Fruit fly (Drosophila melanogaster) whole organism, embryonic: ENCODE measurements around the gene ATPsynG.

ENCODE experiments used
- Adf1 ChIP-seq: fragments of 200-800 bp; sonication (Bioruptor generic); IDR thresholded peaks from 2 replicates; pipeline ENCODE4 v1.3.6; 2022; ENCODE audit warnings: missing biosample characterization, missing genetic modification characterization
- Bgb ChIP-seq: fragments of 200-800 bp; sonication (Bioruptor generic); IDR thresholded peaks from 2 replicates; pipeline ENCODE4 v1.3.6; 2022; ENCODE audit warnings: missing biosample characterization, missing genetic modification characterization; ENCODE audit not compliant: partially characterized antibody
- CG10979 ChIP-seq: fragments of 200-800 bp; sonication (Bioruptor generic); optimal IDR thresholded peaks from 2 replicates; lab custom pipeline; 2018; ENCODE audit warnings: missing biosample characterization, mild to moderate bottlenecking, missing genetic modification characterization, moderate library complexity
- CG14710 ChIP-seq: fragments of 200-800 bp; sonication (Bioruptor generic); optimal IDR thresholded peaks from 3 replicates; lab custom pipeline; 2019; ENCODE audit warnings: missing biosample characterization, mild to moderate bottlenecking, missing genetic modification characterization, moderate library complexity
- CG17829 ChIP-seq: fragments of 200-800 bp; optimal IDR thresholded peaks from 2 replicates; lab custom pipeline; 2019; ENCODE audit warnings: missing biosample characterization, mild to moderate bottlenecking, missing genetic modification characterization, moderate library complexity
- CG2129 ChIP-seq: fragments of 200-800 bp; sonication (Bioruptor generic); IDR thresholded peaks from 2 replicates; pipeline ENCODE4 v1.3.6; 2022; ENCODE audit warnings: missing biosample characterization, missing genetic modification characterization; ENCODE audit not compliant: partially characterized antibody
- CG2889 ChIP-seq: fragments of 200-800 bp; sonication (Bioruptor generic); IDR thresholded peaks from 3 replicates; pipeline ENCODE4 v1.3.6; 2022; ENCODE audit warnings: missing biosample characterization, missing genetic modification characterization
- CG34376 ChIP-seq: fragments of 200-800 bp; sonication (Bioruptor generic); optimal IDR thresholded peaks from 2 replicates; lab custom pipeline; 2018; ENCODE audit warnings: missing biosample characterization, mild to moderate bottlenecking, missing genetic modification characterization
- CG34422 ChIP-seq: fragments of 200-800 bp; sonication (Bioruptor generic); IDR thresholded peaks from 3 replicates; pipeline ENCODE4 v1.3.6; 2022; ENCODE audit warnings: missing biosample characterization, missing genetic modification characterization
- CG4730 ChIP-seq: fragments of 200-800 bp; sonication (Bioruptor generic); IDR thresholded peaks from 2 replicates; pipeline ENCODE4 v1.3.6; 2022; ENCODE audit warnings: missing biosample characterization, missing genetic modification characterization
- CG5245 ChIP-seq: fragments of 200-800 bp; sonication (Bioruptor generic); optimal IDR thresholded peaks from 3 replicates; lab custom pipeline; 2016; ENCODE audit warnings: missing biosample characterization, missing genetic modification characterization
- CG6683 ChIP-seq: fragments of 200-800 bp; sonication (Bioruptor generic); optimal IDR thresholded peaks from 2 replicates; lab custom pipeline; 2017; ENCODE audit warnings: missing biosample characterization, mild to moderate bottlenecking, missing genetic modification characterization, missing genetic modification reagents
- CG6765 ChIP-seq: fragments of 200-800 bp; sonication (Bioruptor generic); optimal IDR thresholded peaks from 3 replicates; lab custom pipeline; 2017; ENCODE audit warnings: missing biosample characterization, mild to moderate bottlenecking, missing genetic modification characterization
- Camta ChIP-seq: fragments of 200-800 bp; sonication (Bioruptor generic); optimal IDR thresholded peaks from 2 replicates; lab custom pipeline; 2016; ENCODE audit warnings: missing biosample characterization, missing genetic modification characterization
- CkIIα-i1 ChIP-seq: fragments of 200-800 bp; sonication (Bioruptor generic); IDR thresholded peaks from 2 replicates; pipeline ENCODE4 v1.3.6; 2022; ENCODE audit warnings: missing biosample characterization, missing genetic modification characterization
- D ChIP-seq, 2 experiments: fragments of 200-800 bp in 1 of 2; fragments of >200 bp in 1 of 2; sonication (Bioruptor generic) in 1 of 2; optimal IDR thresholded peaks; 2 replicates in 1 of 2; 3 replicates in 1 of 2; lab custom pipeline; 2017; ENCODE audit warnings: mild to moderate bottlenecking in 1 of 2, missing biosample characterization in 1 of 2, missing genetic modification characterization in 1 of 2, missing genetic modification reagents in 1 of 2
- Dll ChIP-seq: fragments of 200-800 bp; sonication (Bioruptor generic); IDR thresholded peaks from 4 replicates; pipeline ENCODE4 v1.3.6; 2022; ENCODE audit warnings: missing biosample characterization, missing genetic modification characterization; ENCODE audit not compliant: partially characterized antibody
- Doc2 ChIP-seq: fragments of 200-800 bp; sonication (Bioruptor generic); IDR thresholded peaks from 2 replicates; pipeline ENCODE4 v1.3.6; 2022; ENCODE audit warnings: missing biosample characterization, missing genetic modification characterization
- Fer2 ChIP-seq: fragments of 200-800 bp; sonication (Bioruptor generic); optimal IDR thresholded peaks from 2 replicates; lab custom pipeline; 2018; ENCODE audit warnings: missing biosample characterization, mild to moderate bottlenecking, missing genetic modification characterization, moderate library complexity
- HLH4C ChIP-seq: fragments of 200-800 bp; sonication (Bioruptor generic); IDR thresholded peaks from 3 replicates; pipeline ENCODE4 v1.3.6; 2022; ENCODE audit warnings: missing biosample characterization, missing genetic modification characterization; ENCODE audit not compliant: partially characterized antibody
- HLH54F ChIP-seq: fragments of 200-800 bp; sonication (Bioruptor generic); optimal IDR thresholded peaks from 3 replicates; lab custom pipeline; 2016; ENCODE audit warnings: missing biosample characterization, missing genetic modification characterization
- HmgZ ChIP-seq: fragments of 200-800 bp; sonication (Bioruptor generic); optimal IDR thresholded peaks from 2 replicates; lab custom pipeline; 2018; ENCODE audit warnings: missing biosample characterization, mild to moderate bottlenecking, missing genetic modification characterization
- Hr78 ChIP-seq, 2 experiments: fragments of 200-800 bp in 1 of 2; fragments of >200 bp in 1 of 2; sonication (Bioruptor generic) in 1 of 2; optimal IDR thresholded peaks; 2 replicates each; lab custom pipeline; 2017 to 2019; ENCODE audit warnings: missing biosample characterization in 2 of 2, missing genetic modification characterization in 2 of 2, mild to moderate bottlenecking in 1 of 2, moderate library complexity in 1 of 2
- Lpt ChIP-seq: fragments of >200 bp; optimal IDR thresholded peaks from 2 replicates; lab custom pipeline; 2018; ENCODE audit warnings: missing biosample characterization, missing genetic modification characterization
- MESR4 ChIP-seq: fragments of 200-800 bp; sonication (Bioruptor generic); optimal IDR thresholded peaks from 2 replicates; lab custom pipeline; 2018; ENCODE audit warnings: missing biosample characterization, mild to moderate bottlenecking, missing genetic modification characterization, moderate library complexity
- Xrp1 ChIP-seq: fragments of 200-800 bp; sonication (Bioruptor generic); IDR thresholded peaks from 2 replicates; pipeline ENCODE4 v1.3.6; 2022; ENCODE audit warnings: missing biosample characterization, missing genetic modification characterization
- YL-1 ChIP-seq: fragments of 200-800 bp; sonication (Bioruptor generic); optimal IDR thresholded peaks from 3 replicates; lab custom pipeline; 2017; ENCODE audit warnings: missing biosample characterization, mild to moderate bottlenecking, missing genetic modification characterization
- ap ChIP-seq: fragments of 200-800 bp; sonication (Bioruptor generic); IDR thresholded peaks from 2 replicates; pipeline ENCODE4 v1.3.6; 2022; ENCODE audit warnings: missing biosample characterization, missing genetic modification characterization
- bsh ChIP-seq, 2 experiments: fragments of 200-800 bp; sonication (Bioruptor generic); optimal IDR thresholded peaks; 2 replicates each; lab custom pipeline; 2017 to 2018; ENCODE audit warnings: mild to moderate bottlenecking in 2 of 2, missing biosample characterization in 2 of 2, missing genetic modification characterization in 2 of 2, moderate library complexity in 1 of 2
- chinmo ChIP-seq: fragments of 200-800 bp; sonication (Bioruptor generic); IDR thresholded peaks from 4 replicates; pipeline ENCODE4 v1.3.6; 2022; ENCODE audit warnings: missing biosample characterization, missing genetic modification characterization; ENCODE audit not compliant: partially characterized antibody
- ci ChIP-seq: fragments of 200-800 bp; sonication (Bioruptor generic); IDR thresholded peaks from 3 replicates; pipeline ENCODE4 v1.3.6; 2022; ENCODE audit warnings: missing biosample characterization, missing genetic modification characterization
- ewg ChIP-seq: fragments of 200-800 bp; sonication (Bioruptor generic); optimal IDR thresholded peaks from 3 replicates; lab custom pipeline; 2017; ENCODE audit warnings: mild to moderate bottlenecking, missing biosample characterization, missing genetic modification reagents, missing genetic modification characterization
- exex ChIP-seq: fragments of 200-800 bp; sonication (Bioruptor generic); optimal IDR thresholded peaks from 4 replicates; lab custom pipeline; 2018; ENCODE audit warnings: missing biosample characterization, mild to moderate bottlenecking, missing genetic modification characterization, moderate library complexity
- fd64A ChIP-seq: fragments of 200-800 bp; sonication (Bioruptor generic); optimal IDR thresholded peaks from 3 replicates; lab custom pipeline; 2018; ENCODE audit warnings: missing biosample characterization, mild to moderate bottlenecking, missing genetic modification characterization
- her ChIP-seq: fragments of 200-800 bp; sonication (Bioruptor generic); optimal IDR thresholded peaks from 2 replicates; lab custom pipeline; 2016; ENCODE audit warnings: missing biosample characterization, missing genetic modification characterization
- lov ChIP-seq, 2 experiments: fragments of 200-800 bp in 1 of 2; fragments of >200 bp in 1 of 2; sonication (Bioruptor generic) in 1 of 2; IDR thresholded peaks in 1 of 2; optimal IDR thresholded peaks in 1 of 2; 2 replicates in 1 of 2; 3 replicates in 1 of 2; pipeline versions ENCODE4 v1.3.6 to Lab custom; 2017 to 2022; ENCODE audit warnings: missing biosample characterization in 1 of 2, missing genetic modification characterization in 1 of 2
- org-1 ChIP-seq: fragments of 200-800 bp; sonication (Bioruptor generic); optimal IDR thresholded peaks from 2 replicates; lab custom pipeline; 2017; ENCODE audit warnings: missing biosample characterization, missing genetic modification characterization
- peb ChIP-seq: fragments of 200-800 bp; sonication (Bioruptor generic); IDR thresholded peaks from 2 replicates; pipeline ENCODE4 v1.3.6; 2022; ENCODE audit warnings: missing biosample characterization, missing genetic modification characterization
- pzg ChIP-seq: fragments of 200-800 bp; sonication (Bioruptor generic); optimal IDR thresholded peaks from 3 replicates; lab custom pipeline; 2018; ENCODE audit warnings: missing biosample characterization, mild to moderate bottlenecking, missing genetic modification characterization, moderate library complexity
- rib ChIP-seq: fragments of 200-800 bp; sonication (Bioruptor generic); IDR thresholded peaks from 2 replicates; pipeline ENCODE4 v1.3.6; 2022; ENCODE audit warnings: missing biosample characterization, missing genetic modification characterization
- run ChIP-seq: fragments of 200-800 bp; sonication (Bioruptor generic); optimal IDR thresholded peaks from 3 replicates; lab custom pipeline; 2018; ENCODE audit warnings: missing biosample characterization, mild to moderate bottlenecking, missing genetic modification characterization
- sr ChIP-seq: fragments of 200-800 bp; sonication (Bioruptor generic); IDR thresholded peaks from 3 replicates; pipeline ENCODE4 v1.3.6; 2022; ENCODE audit warnings: missing biosample characterization, missing genetic modification characterization
- sug ChIP-seq: fragments of 200-800 bp; optimal IDR thresholded peaks from 2 replicates; lab custom pipeline; 2019; ENCODE audit warnings: missing biosample characterization, mild to moderate bottlenecking, missing genetic modification characterization, moderate library complexity
- ttk ChIP-seq: fragments of 200-800 bp; sonication (Bioruptor generic); IDR thresholded peaks from 2 replicates; pipeline ENCODE4 v2.1.2; 2022; ENCODE audit warnings: missing biosample characterization, missing genetic modification characterization
- tup ChIP-seq: fragments of 200-800 bp; sonication (Bioruptor generic); optimal IDR thresholded peaks from 2 replicates; lab custom pipeline; 2016; ENCODE audit warnings: missing biosample characterization, mild to moderate bottlenecking, missing genetic modification characterization, moderate library complexity
- unc-4 ChIP-seq: fragments of 200-800 bp; sonication (Bioruptor generic); IDR thresholded peaks from 2 replicates; pipeline ENCODE4 v1.3.6; 2022; ENCODE audit warnings: missing biosample characterization, missing genetic modification characterization; ENCODE audit not compliant: partially characterized antibody
- z ChIP-seq: fragments of 200-800 bp; sonication (Bioruptor generic); IDR thresholded peaks from 3 replicates; pipeline ENCODE4 v1.3.6; 2022; ENCODE audit warnings: missing biosample characterization, missing genetic modification characterization

ATPsynG gene

DNA sequence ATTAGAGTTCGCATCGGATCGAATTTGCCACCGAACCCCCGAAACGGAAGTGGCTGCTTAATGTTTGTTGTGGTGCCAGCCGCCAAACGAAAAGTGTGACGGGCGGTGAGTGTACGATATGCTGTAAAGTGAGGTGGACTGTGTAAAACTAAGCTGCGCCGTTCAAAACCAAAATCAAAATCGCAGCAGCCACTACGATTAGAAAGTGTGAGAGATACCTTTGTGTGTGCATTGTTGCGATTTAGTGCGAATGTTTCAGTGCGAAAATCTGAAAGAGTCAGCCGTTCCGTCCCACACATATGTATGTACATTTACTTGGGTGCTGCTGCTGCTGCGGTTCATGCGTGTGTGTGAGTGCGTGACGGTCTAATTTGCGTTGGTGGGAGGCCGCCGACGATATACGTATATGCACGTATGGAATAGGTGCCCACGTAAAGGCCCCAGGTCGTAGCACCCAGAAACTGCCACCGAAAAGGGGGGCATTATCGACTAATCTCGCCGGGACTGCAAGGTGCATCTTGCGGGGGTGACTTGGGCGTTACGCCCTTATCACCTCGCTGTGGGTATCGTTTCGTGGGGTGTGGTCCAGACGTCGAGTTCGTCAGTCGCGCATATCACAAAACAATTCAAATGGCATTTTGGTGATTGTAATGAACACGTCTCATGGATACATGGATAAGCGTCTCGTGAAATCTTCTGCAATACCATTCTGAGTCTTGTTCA, 826 bp upstream of the ATPsynG start (continued):
- no peak for TF ChIP-seq ewg (GFP tag; lab: Kevin White, UChicago)
- no peak for TF ChIP-seq CG2129 (GFP tag; lab: Robert Waterston, UW)
- no peak for TF ChIP-seq CG4730 (GFP tag; lab: Robert Waterston, UW)
- no peak for TF ChIP-seq z (GFP tag; lab: Robert Waterston, UW)
- TF ChIP-seq sr (GFP tag; lab: Robert Waterston, UW): peak; percentile 91
- TF ChIP-seq CG14710 (tag; lab: Kevin White, UChicago): no peak
- no peak for TF ChIP-seq ap (GFP tag; lab: Robert Waterston, UW)
- no peak for TF ChIP-seq Camta
- TF ChIP-seq CG34422 (GFP tag; lab: Robert Waterston, UW): 0 out of 3 replicates have a peak, but pooled peaks have one; percentile 16
- TF ChIP-seq Doc2 (GFP tag; lab: Robert Waterston, UW): no peak
- TF ChIP-seq unc-4: peak; percentile 31; the same call in 1 of the 2 replicates
- TF ChIP-seq her (GFP tag; lab: Kevin White, UChicago): no peak
- 0 out of 3 replicates have a peak, but pooled peaks have one; percentile 30 for TF ChIP-seq HLH4C (GFP tag; lab: Robert Waterston, UW)
- no peak for TF ChIP-seq CG17829 (tag; lab: Kevin White, UChicago)
- peak; percentile 27 for TF ChIP-seq sug (tag; lab: Kevin White, UChicago)
- TF ChIP-seq CG2889 (GFP tag; lab: Robert Waterston, UW): no peak
- TF ChIP-seq CkIIα-i1: no peak
- 0 out of 2 replicates have a peak, but pooled peaks have one; percentile 25 for TF ChIP-seq Bgb
- TF ChIP-seq ci: peak; percentile 59; the same call in 2 of the 3 replicates
- no peak for TF ChIP-seq CG5245
- peak; percentile 51; the same call in 1 of the 2 replicates for TF ChIP-seq Adf1 (GFP tag; lab: Robert Waterston, UW)
- no peak for TF ChIP-seq run (tag; lab: Kevin White, UChicago)
- TF ChIP-seq exex: no peak
- TF ChIP-seq peb: no peak
- no peak for TF ChIP-seq bsh (GFP tag; optimal IDR thresholded peaks at IDR 0.05; lab: Kevin White, UChicago)
- TF ChIP-seq MESR4 (GFP tag; lab: Kevin White, UChicago): peak; percentile 92
- TF ChIP-seq CG10979 (tag; lab: Kevin White, UChicago): no peak
- peak; percentile 32 for TF ChIP-seq CG6765 (GFP tag; lab: Kevin White, UChicago)
- TF ChIP-seq tup (GFP tag; lab: Kevin White, UChicago): no peak
- TF ChIP-seq org-1 (GFP tag; lab: Kevin White, UChicago): no peak
- peak in 1 of 2 experiments; percentile 22 for TF ChIP-seq Hr78 (GFP tag; optimal IDR thresholded peaks at IDR 0.05; lab: Kevin White, UChicago)
- peak; percentile 51; the same call in 2 of the 4 replicates for TF ChIP-seq Dll (GFP tag; lab: Robert Waterston, UW)
- TF ChIP-seq pzg (GFP tag; lab: Kevin White, UChicago): no peak
- peak; percentile 29 for TF ChIP-seq CG34376 (GFP tag; lab: Kevin White, UChicago)
- 0 out of 2 replicates have a peak, but pooled peaks have one; percentile 15 for TF ChIP-seq Xrp1 (GFP tag; lab: Robert Waterston, UW)
- peak; percentile 27 for TF ChIP-seq HmgZ (tag; lab: Kevin White, UChicago)
- no peak for TF ChIP-seq fd64A (GFP tag; lab: Kevin White, UChicago)
- peak; percentile 93 for TF ChIP-seq YL-1
- 0 out of 2 replicates have a peak, but pooled peaks have one; percentile 18 for TF ChIP-seq rib (GFP tag; lab: Robert Waterston, UW)
- TF ChIP-seq HLH54F (GFP tag; lab: Kevin White, UChicago): no peak
- peak; percentile 9 for TF ChIP-seq D (optimal IDR thresholded peaks at IDR 0.05; lab: Kevin White, UChicago)
- no peak for TF ChIP-seq D (GFP tag; optimal IDR thresholded peaks at IDR 0.05; lab: Kevin White, UChicago)
- TF ChIP-seq lov (optimal IDR thresholded peaks at IDR 0.05; lab: Kevin White, UChicago): no peak
- no peak for TF ChIP-seq lov (GFP tag; IDR thresholded peaks at IDR 0.05; lab: Robert Waterston, UW)
- TF ChIP-seq chinmo (GFP tag; lab: Robert Waterston, UW): 0 out of 4 replicates have a peak, but pooled peaks have one; percentile 40
- no peak for TF ChIP-seq CG6683 (GFP tag; lab: Kevin White, UChicago)
- no peak for TF ChIP-seq Fer2 (tag; lab: Kevin White, UChicago)
- no peak for TF ChIP-seq ttk (GFP tag; lab: Robert Waterston, UW)
- TF ChIP-seq Lpt (GFP tag; lab: Kevin White, UChicago): no peak
